Fruit fly (Drosophila melanogaster): ENCODE data around the gene Cyp311a1.

The Cyp311a1 gene

dm6 chrX:12004395-12004768 is 26.9 kb downstream of the Cyp311a1 start:
- TF ChIP-seq pad (GFP tag; optimal IDR thresholded peaks at IDR 0.05) (no peak), toe (GFP tag; optimal IDR thresholded peaks at IDR 0.05) (no peak), tj (GFP tag; optimal IDR thresholded peaks at IDR 0.05) (no peak), CG11617 (GFP tag; optimal IDR thresholded peaks at IDR 0.05) (no peak), Crg-1 (GFP tag; optimal IDR thresholded peaks at IDR 0.05) (no peak), Hr96 (GFP tag; optimal IDR thresholded peaks at IDR 0.05) (no peak), CG1620 (GFP tag; optimal IDR thresholded peaks at IDR 0.05) (no peak), CG14711 (tag; optimal IDR thresholded peaks at IDR 0.05) (no peak)

DNA sequence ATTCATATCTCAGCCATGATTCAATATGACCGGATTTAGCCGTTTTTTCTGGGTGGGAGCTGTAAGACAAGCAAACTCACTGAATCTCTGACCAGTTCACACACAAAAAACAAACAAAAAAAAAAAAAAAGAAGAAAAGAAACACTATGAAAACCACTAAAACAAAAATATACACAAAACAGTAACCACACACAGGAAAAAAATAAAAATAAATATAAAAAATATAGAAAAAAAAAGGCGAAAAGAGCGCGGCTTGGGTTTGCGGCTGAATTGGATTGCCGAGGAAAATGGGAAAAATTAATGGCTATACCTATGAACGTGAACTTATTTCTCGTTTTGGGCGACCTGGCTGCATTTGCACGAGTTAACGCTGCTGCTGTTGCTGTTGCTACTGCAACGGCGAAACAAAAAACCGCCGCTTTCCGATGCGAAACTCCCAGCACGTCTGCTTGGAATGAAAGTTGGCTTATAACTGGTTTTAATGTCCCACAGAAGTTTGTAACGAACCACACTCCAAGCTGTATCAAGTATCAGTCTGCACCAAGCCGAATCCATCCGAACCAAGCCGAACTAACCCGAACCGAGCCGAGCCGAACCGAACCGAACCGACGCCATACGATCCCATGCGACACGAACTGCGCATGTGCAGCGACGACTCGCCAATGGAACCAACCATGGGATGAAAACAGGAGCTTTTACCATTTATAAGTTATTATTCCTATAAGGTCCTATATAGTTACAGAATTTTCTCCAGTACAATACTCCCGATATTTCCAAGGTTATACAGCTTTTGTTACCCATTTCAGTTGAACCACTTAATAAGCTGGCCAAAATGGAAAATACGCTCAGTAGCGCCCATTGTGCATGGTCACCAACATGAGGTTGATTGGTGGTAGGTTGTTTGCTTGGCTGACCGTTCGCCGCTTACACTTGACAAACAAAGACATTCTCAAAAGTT is 27.5 kb downstream of the Cyp311a1 start, which contains the start of gene fw:
TSS of gene fw (minus strand) at position 478 of the 958 bp plus-strand sequence.
- TF ChIP-seq kay (GFP tag; ENCODE audit: borderline replicate concordance) (no peak), tj (GFP tag; optimal IDR thresholded peaks at IDR 0.05) (no peak), CG1620 (GFP tag; optimal IDR thresholded peaks at IDR 0.05) (no peak), CG33017 (tag; optimal IDR thresholded peaks at IDR 0.05) (no peak), Clk (GFP tag; optimal IDR thresholded peaks at IDR 0.05) (no peak), toe (GFP tag; optimal IDR thresholded peaks at IDR 0.05) (no peak), CG11617 (GFP tag; optimal IDR thresholded peaks at IDR 0.05) (no peak), bab1 (GFP tag; optimal IDR thresholded peaks at IDR 0.05) (no peak), CG5204 (GFP tag; optimal IDR thresholded peaks at IDR 0.05) (no peak), Hr96 (GFP tag; optimal IDR thresholded peaks at IDR 0.05) (no peak), CG12768 (GFP tag; optimal IDR thresholded peaks at IDR 0.05) (no peak), cnc (optimal IDR thresholded peaks at IDR 0.05) (no peak), CG7101 (tag; optimal IDR thresholded peaks at IDR 0.05) (no peak), ovo (GFP tag; optimal IDR thresholded peaks at IDR 0.05) (no peak), pad (GFP tag; optimal IDR thresholded peaks at IDR 0.05) (no peak), Crg-1 (GFP tag; optimal IDR thresholded peaks at IDR 0.05) (no peak), cic (GFP tag; optimal IDR thresholded peaks at IDR 0.05) (no peak)

DNA sequence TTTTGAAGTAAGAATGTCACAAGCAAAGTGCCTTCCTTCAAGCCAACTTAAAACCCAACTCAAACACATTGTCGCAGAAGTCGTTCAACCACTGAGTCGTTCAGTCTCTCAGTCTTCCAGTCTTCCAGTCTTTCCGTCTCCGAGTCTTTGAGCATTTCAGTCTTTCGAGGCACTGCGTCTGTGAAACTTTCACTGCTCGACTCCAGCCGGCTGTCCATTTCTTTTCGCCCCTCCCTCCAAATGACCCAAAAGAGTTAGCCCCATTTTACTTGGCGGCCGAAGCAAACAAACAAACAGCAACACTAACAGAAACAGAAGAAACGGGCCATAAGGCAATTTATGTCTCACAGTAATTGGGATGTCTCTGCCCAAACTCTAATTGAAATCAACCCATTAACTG is 30.3 kb downstream of the Cyp311a1 start:
- no peak for TF ChIP-seq Crg-1 (GFP tag; optimal IDR thresholded peaks at IDR 0.05)

DNA sequence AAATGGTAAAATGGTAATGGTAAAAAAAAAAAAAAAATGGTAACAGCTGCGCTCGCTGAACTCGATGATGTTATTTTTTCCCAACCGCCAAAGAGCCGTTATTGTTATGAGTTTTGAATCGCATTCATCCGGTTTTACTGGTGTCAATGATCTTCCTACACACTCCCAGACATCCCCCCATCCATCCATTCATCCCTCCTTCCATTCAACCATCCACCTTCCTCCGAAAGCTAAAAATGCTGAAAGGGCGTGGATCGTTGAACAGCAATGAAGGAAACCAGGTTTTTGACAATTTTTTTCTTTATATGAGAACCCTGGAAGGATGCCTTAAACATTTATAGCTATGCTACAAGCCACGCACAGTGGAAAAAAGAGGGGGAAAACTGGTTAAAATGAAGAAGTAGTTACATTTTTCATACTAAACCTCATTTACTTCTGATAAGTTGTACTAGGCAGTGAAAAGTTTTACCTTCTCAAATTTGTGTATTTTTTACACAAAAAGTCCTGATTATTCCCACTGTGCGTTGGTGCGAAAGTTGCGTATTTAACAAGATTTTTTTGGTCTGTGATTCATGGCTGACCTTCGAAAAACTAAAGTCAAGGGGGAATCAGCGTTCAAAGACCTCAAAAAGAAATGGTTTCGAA is 31.2 kb downstream of the Cyp311a1 start:
- TF ChIP-seq bab1 (GFP tag; optimal IDR thresholded peaks at IDR 0.05) (no peak), cnc (optimal IDR thresholded peaks at IDR 0.05) (no peak), CG1620 (GFP tag; optimal IDR thresholded peaks at IDR 0.05) (no peak), ovo (GFP tag; optimal IDR thresholded peaks at IDR 0.05) (no peak), tj (GFP tag; optimal IDR thresholded peaks at IDR 0.05) (no peak), CG5204 (GFP tag; optimal IDR thresholded peaks at IDR 0.05) (no peak), Hr96 (GFP tag; optimal IDR thresholded peaks at IDR 0.05) (no peak), Crg-1 (GFP tag; optimal IDR thresholded peaks at IDR 0.05) (no peak), CG12768 (GFP tag; optimal IDR thresholded peaks at IDR 0.05) (no peak), toe (GFP tag; optimal IDR thresholded peaks at IDR 0.05) (no peak), CG33017 (tag; optimal IDR thresholded peaks at IDR 0.05) (no peak), CG11617 (GFP tag; optimal IDR thresholded peaks at IDR 0.05) (no peak), CG7101 (tag; optimal IDR thresholded peaks at IDR 0.05) (no peak), kay (GFP tag; ENCODE audit: borderline replicate concordance) (no peak), pad (GFP tag; optimal IDR thresholded peaks at IDR 0.05) (no peak), cic (GFP tag; optimal IDR thresholded peaks at IDR 0.05) (no peak)

DNA sequence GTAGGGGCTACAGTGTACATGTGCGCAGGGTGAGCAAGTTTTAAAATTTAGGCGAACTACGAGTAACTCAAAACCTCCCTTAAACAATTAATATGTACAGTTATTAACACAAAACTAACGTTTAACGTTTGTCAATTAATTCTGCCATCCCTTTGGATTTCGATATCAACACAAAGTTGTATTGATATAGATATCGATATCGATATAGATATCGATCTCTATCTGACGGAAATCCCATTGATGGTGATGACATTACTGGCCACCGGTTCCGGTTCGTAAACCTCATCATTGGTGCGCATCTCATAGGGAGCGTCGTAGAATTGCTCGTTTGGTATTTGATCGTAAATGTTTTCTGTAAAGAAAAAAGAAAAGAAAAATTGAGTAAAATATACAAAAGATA is 38.0 kb downstream of the Cyp311a1 start:
- no peak for TF ChIP-seq pad (GFP tag; optimal IDR thresholded peaks at IDR 0.05)
- TF ChIP-seq CG5204 (GFP tag; optimal IDR thresholded peaks at IDR 0.05): no peak
- no peak for TF ChIP-seq tj (GFP tag; optimal IDR thresholded peaks at IDR 0.05)
- TF ChIP-seq CG11617 (GFP tag; optimal IDR thresholded peaks at IDR 0.05): no peak
- TF ChIP-seq Clk (GFP tag; optimal IDR thresholded peaks at IDR 0.05): no peak
- no peak for TF ChIP-seq kay (GFP tag; ENCODE audit: borderline replicate concordance)
- no peak for TF ChIP-seq Hr96 (GFP tag; optimal IDR thresholded peaks at IDR 0.05)
- TF ChIP-seq CG14711 (tag; optimal IDR thresholded peaks at IDR 0.05): no peak
- TF ChIP-seq ovo (GFP tag; optimal IDR thresholded peaks at IDR 0.05): no peak
- no peak for TF ChIP-seq CG33017 (tag; optimal IDR thresholded peaks at IDR 0.05)
- TF ChIP-seq Crg-1 (GFP tag; optimal IDR thresholded peaks at IDR 0.05): no peak
- TF ChIP-seq CG7045 (GFP tag; optimal IDR thresholded peaks at IDR 0.05): no peak

dm6 chrX:11992668-11993067 is 38.6 kb downstream of the Cyp311a1 start, which contains the start of gene CG18130:
TSS of gene CG18130 (minus strand) at chrX:11992768.
- no peak for TF ChIP-seq bab1 (GFP tag; optimal IDR thresholded peaks at IDR 0.05)
- TF ChIP-seq ovo (GFP tag; optimal IDR thresholded peaks at IDR 0.05): no peak
- no peak for TF ChIP-seq CG12768 (GFP tag; optimal IDR thresholded peaks at IDR 0.05)
- TF ChIP-seq CG14711 (tag; optimal IDR thresholded peaks at IDR 0.05): no peak

DNA sequence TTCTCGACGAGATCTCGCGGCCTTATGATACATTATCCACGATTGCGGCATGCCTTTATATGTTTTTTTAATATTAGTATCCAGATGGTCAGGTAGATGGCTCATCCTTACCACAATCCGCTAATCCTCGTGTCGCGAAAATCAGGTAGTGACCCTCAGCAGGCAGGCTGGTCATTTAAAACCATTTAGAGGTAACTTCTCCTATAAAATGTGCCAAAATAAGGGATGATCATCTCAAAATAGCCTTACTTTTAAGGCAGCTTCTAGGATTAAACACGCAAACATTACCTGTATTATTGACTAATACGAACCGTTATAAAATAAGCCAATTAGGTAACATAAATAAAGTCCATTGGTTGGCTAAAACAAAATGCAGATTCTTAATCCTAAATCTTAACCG is 42.4 kb downstream of the Cyp311a1 start, which contains the start of gene tsg:
TSS of gene tsg (minus strand) at position 37 of the 400 bp plus-strand sequence.
- no peak for TF ChIP-seq bab1 (GFP tag; optimal IDR thresholded peaks at IDR 0.05)
- no peak for TF ChIP-seq kay (GFP tag; ENCODE audit: borderline replicate concordance)
- TF ChIP-seq CG12768 (GFP tag; optimal IDR thresholded peaks at IDR 0.05): no peak
- TF ChIP-seq Mnt (GFP tag; optimal IDR thresholded peaks at IDR 0.05): no peak
- no peak for TF ChIP-seq CG33017 (tag; optimal IDR thresholded peaks at IDR 0.05)
- no peak for TF ChIP-seq CG14711 (tag; optimal IDR thresholded peaks at IDR 0.05)
- no peak for TF ChIP-seq toe (GFP tag; optimal IDR thresholded peaks at IDR 0.05)
- TF ChIP-seq cnc (optimal IDR thresholded peaks at IDR 0.05): no peak
- no peak for TF ChIP-seq CG7045 (GFP tag; optimal IDR thresholded peaks at IDR 0.05)
- TF ChIP-seq Hr96 (GFP tag; optimal IDR thresholded peaks at IDR 0.05): no peak
